Worm (Caenorhabditis elegans) whole organism, L4/young adult: ENCODE results near the gene C49C3.9.

Source experiments
- W03F9.2 ChIP-seq: fragments of 150-350 bp; optimal IDR thresholded peaks from 2 replicates; lab custom pipeline; 2014; ENCODE audit warnings: missing biosample characterization, missing genetic modification characterization
- dao-5 ChIP-seq: sonication (generic microtip); optimal IDR thresholded peaks from 2 replicates; lab custom pipeline; 2016; ENCODE audit warnings: missing genotype, missing genetic modification characterization, moderate library complexity, missing compliant biosample characterization
- him-1 ChIP-seq: sonication (generic microtip); optimal IDR thresholded peaks from 2 replicates; lab custom pipeline; 2016; ENCODE audit warnings: missing genotype, missing genetic modification reagents, missing genetic modification characterization, missing compliant biosample characterization

C49C3.9 gene

DNA sequence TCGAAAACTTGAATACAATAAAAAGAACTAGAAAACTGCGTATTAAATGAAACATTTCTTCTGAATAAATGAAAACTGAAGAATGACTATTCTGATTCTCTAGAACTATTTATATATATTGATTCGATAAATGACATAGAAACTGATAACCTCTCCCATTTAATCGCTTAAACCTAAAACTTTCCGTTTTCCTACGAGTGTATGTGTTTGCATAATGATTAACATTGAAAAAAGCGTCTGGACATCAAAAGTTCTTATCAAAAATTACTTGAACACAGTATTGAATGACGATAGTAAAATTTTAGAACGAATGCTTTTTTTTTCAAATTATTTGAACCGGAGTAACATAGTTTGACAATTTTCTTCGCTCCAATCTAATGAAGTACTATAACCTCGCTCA is at the start of gene C49C3.9:
Gene C49C3.9 (minus strand): TSS at position 136 of the 400 bp plus-strand sequence.
- TF ChIP-seq him-1 (tag; lab: Kevin White, UChicago) (no peak), dao-5 (tag; lab: Kevin White, UChicago) (no peak), W03F9.2 (tag; lab: Kevin White, UChicago) (no peak)

DNA sequence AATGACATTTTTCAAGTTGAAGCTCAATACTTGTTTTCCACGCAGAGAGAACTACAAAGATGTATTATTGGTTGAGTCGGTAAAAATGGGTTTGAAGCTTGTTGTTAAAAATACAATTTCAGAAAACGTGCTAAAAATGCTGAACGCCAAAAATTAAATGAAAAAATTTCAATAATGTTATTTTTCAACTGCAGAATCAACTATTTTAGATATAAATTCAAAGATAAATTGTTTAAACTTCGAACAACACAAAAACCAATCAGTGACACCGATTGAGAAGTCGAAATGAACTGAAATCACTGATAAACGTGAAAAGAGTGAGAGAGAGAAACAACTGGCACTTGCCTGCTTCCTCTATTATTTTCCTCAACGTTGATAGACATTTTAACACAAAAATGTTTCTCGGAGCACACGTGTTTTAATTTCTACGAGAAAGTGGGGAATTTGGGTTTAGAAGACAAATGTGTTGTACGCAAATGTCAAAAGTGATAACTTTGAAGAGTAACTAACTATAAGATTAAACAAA is 45.4 kb upstream of the C49C3.9 start, which contains the start of gene T02D1.8:
Gene T02D1.8 (minus strand): TSS at position 51 of the 526 bp plus-strand sequence.
- no peak for TF ChIP-seq W03F9.2 (tag; lab: Kevin White, UChicago)
- TF ChIP-seq dao-5 (tag; lab: Kevin White, UChicago): no peak
- no peak for TF ChIP-seq him-1 (tag; lab: Kevin White, UChicago)

- TF ChIP-seq him-1 (tag; lab: Kevin White, UChicago): no peak
- TF ChIP-seq W03F9.2 (tag; lab: Kevin White, UChicago): no peak
- TF ChIP-seq dao-5 (tag; lab: Kevin White, UChicago): no peak
Measured at ce11 chrIV:17383046-17383445, 40.9 kb upstream of the C49C3.9 start, which contains the start of gene C30H6.12. Gene C30H6.12, plus strand, starts transcription at chrIV:17383346.

DNA sequence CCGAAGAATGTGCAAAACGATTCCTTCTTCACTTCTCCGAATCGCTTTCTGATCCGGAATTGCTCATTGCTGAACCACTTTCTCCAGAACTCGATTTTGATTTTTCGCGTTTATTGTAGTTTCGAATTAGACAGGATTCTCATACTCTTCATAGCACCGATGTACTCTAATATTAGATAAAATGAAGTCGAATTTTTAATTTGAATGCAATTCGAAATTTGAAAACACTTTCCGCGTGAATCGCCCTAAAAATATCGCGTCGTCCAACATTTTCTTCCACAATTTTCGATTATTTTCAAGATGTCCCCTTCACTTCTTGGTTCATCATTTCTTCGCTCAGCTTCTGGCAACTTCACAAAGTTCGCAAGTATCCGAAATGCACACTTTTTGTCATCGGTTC is 39.9 kb upstream of the C49C3.9 start, which contains the start of gene C30H6.8:
Gene C30H6.8 (plus strand): TSS at position 301 of the 400 bp plus-strand sequence.
- TF ChIP-seq him-1 (tag; lab: Kevin White, UChicago) (no peak), W03F9.2 (tag; lab: Kevin White, UChicago) (no peak), dao-5 (tag; lab: Kevin White, UChicago) (no peak)

DNA sequence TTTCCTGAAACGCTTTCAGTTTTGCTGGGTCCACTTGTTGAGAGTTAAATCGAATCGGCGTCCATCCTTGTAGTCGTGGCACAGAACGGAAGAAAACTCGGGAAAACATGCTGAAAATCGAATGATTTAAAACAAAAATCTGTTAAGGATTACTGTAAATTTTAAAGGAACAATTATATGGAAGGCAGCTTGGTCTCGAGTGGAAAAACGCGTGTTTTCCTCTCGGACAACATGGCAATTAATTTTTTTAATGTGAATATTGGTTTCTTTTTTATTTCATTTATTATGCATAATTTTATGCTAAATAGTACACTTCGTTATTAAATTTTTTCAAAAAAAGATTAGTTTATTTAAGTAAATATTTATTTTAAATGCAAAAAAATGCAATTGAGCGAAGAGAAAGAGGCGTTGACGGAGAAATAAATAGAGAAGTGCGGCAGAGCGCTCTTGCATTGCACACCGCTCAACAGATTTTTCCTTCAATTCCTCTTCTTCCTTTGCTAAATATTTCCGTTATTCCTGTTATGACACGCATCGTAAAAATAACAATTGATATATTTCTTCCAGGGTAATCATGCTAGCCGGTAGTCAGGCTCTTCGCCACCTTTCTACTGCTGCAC is 38.1 kb upstream of the C49C3.9 start, which contains the start of the genes C30H6.9 and dlat-2:
Gene C30H6.9 (minus strand): TSS at position 110 of the 620 bp plus-strand sequence.
Gene dlat-2 (plus strand): TSS at position 566 of the 620 bp plus-strand sequence.
- TF ChIP-seq W03F9.2 (tag; lab: Kevin White, UChicago): peak; percentile 76
- TF ChIP-seq him-1 (tag; lab: Kevin White, UChicago): no peak

DNA sequence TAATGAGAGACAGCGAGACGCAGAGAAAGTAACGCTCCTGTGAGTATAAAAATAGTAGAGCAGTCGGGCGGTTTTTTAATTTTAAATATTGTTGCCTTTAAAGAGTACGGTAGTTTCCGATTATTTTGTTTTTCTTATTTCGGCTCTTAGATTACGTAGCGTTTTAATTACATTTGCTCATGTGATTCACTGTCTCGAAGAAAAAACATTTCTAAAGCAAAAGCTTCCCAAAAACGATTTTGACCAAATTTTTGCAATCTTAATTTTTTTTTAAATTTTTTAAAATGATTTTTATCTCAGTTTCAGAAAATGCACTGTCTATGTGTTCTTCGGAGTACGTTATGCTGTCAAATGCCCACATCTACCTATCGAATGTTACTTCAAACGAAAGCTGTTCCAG is 34.0 kb upstream of the C49C3.9 start, which contains the start of gene haf-1:
Gene haf-1 (plus strand): TSS at position 301 of the 400 bp plus-strand sequence.
- TF ChIP-seq dao-5 (tag; lab: Kevin White, UChicago) (no peak), him-1 (tag; lab: Kevin White, UChicago) (no peak), W03F9.2 (tag; lab: Kevin White, UChicago) (no peak)

DNA sequence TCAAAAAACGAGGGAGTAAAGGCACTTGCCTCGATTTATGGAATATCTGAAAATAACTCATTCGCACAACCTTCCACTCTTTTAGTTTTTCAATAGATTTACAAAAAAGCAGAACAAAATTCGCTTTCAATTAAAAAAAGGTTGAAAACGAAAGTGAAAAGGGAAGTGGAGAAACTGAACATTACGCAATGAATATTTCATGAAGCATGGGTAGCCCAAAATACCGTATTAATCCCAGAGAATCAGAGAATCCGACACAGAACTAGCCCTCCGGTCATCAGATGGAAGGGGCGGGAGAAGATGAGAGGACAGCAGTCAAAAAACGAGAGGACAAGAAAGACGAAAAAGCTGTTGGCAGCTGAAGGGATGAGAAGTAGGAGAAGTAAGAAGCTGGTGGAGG is 29.4 kb upstream of the C49C3.9 start, which contains the start of gene C30H6.5:
Gene C30H6.5 (plus strand): TSS at position 301 of the 400 bp plus-strand sequence.
- TF ChIP-seq dao-5 (tag; lab: Kevin White, UChicago) (no peak), him-1 (tag; lab: Kevin White, UChicago) (no peak), W03F9.2 (tag; lab: Kevin White, UChicago) (no peak)

DNA sequence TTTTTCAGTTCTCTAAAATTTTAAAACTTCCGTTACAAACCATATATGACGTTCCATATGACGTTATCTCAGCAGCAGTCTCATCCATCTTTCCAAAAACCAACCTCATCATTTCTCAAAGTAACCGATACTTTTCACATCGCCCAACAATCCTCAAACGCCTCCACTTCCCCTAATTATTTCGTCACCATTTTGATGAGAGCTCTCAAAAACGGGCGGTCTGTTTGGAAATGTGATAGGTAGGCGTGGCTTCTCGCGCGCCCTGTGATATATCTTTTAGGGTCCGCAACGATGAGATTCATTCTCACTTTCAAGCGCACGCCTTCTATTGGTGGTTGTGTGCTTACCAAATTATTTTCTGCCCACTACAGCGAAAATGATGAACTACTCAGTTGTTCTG is 26.2 kb upstream of the C49C3.9 start, which contains the start of gene trh-1:
Gene trh-1 (plus strand): TSS at position 301 of the 400 bp plus-strand sequence.
- TF ChIP-seq dao-5 (tag; lab: Kevin White, UChicago) (no peak), him-1 (tag; lab: Kevin White, UChicago) (no peak), W03F9.2 (tag; lab: Kevin White, UChicago) (no peak)

ce11 chrIV:17367294-17367693 is 25.2 kb upstream of the C49C3.9 start, which contains the start of gene zipt-17:
Gene zipt-17, minus strand, starts transcription at chrIV:17367394.
- TF ChIP-seq dao-5 (tag; lab: Kevin White, UChicago) (no peak), him-1 (tag; lab: Kevin White, UChicago) (no peak), W03F9.2 (tag; lab: Kevin White, UChicago) (no peak)

ce11 chrIV:17361143-17361542 is 19.0 kb upstream of the C49C3.9 start, which contains the start of gene clec-202:
Gene clec-202, plus strand, starts transcription at chrIV:17361443.
- no peak for TF ChIP-seq dao-5 (tag; lab: Kevin White, UChicago)
- no peak for TF ChIP-seq him-1 (tag; lab: Kevin White, UChicago)
- no peak for TF ChIP-seq W03F9.2 (tag; lab: Kevin White, UChicago)

ce11 chrIV:17351586-17351985 is 9.5 kb upstream of the C49C3.9 start, which contains the start of gene clec-199:
Gene clec-199, plus strand, starts transcription at chrIV:17351886.
- TF ChIP-seq W03F9.2 (tag; lab: Kevin White, UChicago) (no peak), dao-5 (tag; lab: Kevin White, UChicago) (no peak), him-1 (tag; lab: Kevin White, UChicago) (no peak)

- TF ChIP-seq him-1 (tag; lab: Kevin White, UChicago): no peak
- TF ChIP-seq dao-5 (tag; lab: Kevin White, UChicago): no peak
- TF ChIP-seq W03F9.2 (tag; lab: Kevin White, UChicago): no peak
Measured at ce11 chrIV:17346599-17347218, 4.6 kb upstream of the C49C3.9 start, which contains the start of the genes clec-197 and clec-198. Gene clec-197, minus strand, starts transcription at chrIV:17346699. Gene clec-198, plus strand, starts transcription at chrIV:17347168.
